Fruit fly (Drosophila melanogaster) whole organism, adult: Measurements from ENCODE around the gene CG34025.

Experiments
- CG33017 ChIP-seq: fragments of 200-800 bp; sonication (Bioruptor generic); optimal IDR thresholded peaks from 2 replicates; lab custom pipeline; 2018; ENCODE audit warnings: missing biosample characterization, mild to moderate bottlenecking, missing genetic modification characterization, moderate library complexity
- CG7101 ChIP-seq: fragments of 200-800 bp; sonication (Bioruptor generic); optimal IDR thresholded peaks from 2 replicates; lab custom pipeline; 2018; ENCODE audit warnings: missing biosample characterization, mild to moderate bottlenecking, missing genetic modification characterization, moderate library complexity
- Clk ChIP-seq: fragments of 200-800 bp; sonication (Bioruptor generic); optimal IDR thresholded peaks from 2 replicates; lab custom pipeline; 2017; ENCODE audit warnings: missing biosample characterization, missing genetic modification characterization
- Hr96 ChIP-seq: fragments of 200-800 bp; sonication (Bioruptor generic); optimal IDR thresholded peaks from 2 replicates; lab custom pipeline; 2016; ENCODE audit warnings: missing biosample characterization, missing genetic modification characterization
- Mnt ChIP-seq: fragments of 200-800 bp; sonication (Bioruptor generic); optimal IDR thresholded peaks from 2 replicates; lab custom pipeline; 2016; ENCODE audit warnings: missing biosample characterization, mild to moderate bottlenecking, missing genetic modification characterization
- bab1 ChIP-seq: fragments of 200-800 bp; sonication (Bioruptor generic); optimal IDR thresholded peaks from 3 replicates; lab custom pipeline; 2019; ENCODE audit warnings: missing biosample characterization, mild to moderate bottlenecking, missing genetic modification characterization, moderate library complexity
- kay ChIP-seq: fragments of 200-800 bp; sonication (Bioruptor generic); peaks from one replicate; lab custom pipeline; 2016; ENCODE audit warnings: missing biosample characterization, missing genetic modification characterization, borderline replicate concordance
- ovo ChIP-seq: fragments of 200-800 bp; sonication (Bioruptor generic); optimal IDR thresholded peaks from 2 replicates; lab custom pipeline; 2016; ENCODE audit warnings: missing biosample characterization, missing genetic modification characterization
- pad ChIP-seq: fragments of 200-800 bp; sonication (Bioruptor generic); optimal IDR thresholded peaks from 3 replicates; lab custom pipeline; 2017; ENCODE audit warnings: missing biosample characterization, missing genetic modification characterization, mild to moderate bottlenecking, moderate library complexity, missing genetic modification reagents
- tj ChIP-seq: fragments of 200-800 bp; sonication (Bioruptor generic); optimal IDR thresholded peaks from 3 replicates; lab custom pipeline; 2017; ENCODE audit warnings: missing biosample characterization, mild to moderate bottlenecking, missing genetic modification characterization, moderate library complexity

DNA sequence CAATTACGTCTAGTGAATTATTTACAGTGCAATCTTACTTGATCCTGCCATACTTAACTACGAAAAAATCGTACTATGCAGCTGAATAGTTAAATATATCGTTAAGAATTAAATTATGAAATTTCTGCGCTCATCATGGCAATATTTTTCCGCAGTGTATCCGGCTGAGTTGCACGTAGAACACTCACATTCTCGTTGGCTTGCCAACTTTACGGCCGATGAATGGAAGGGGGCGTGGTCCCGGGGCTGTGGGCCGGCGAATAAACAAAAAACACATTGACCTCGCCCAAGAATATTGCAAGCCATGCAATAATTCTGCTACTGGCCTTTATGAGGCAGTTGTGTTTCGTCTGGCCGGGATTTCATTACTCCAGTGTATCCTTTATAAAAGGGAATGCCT lies 26.9 kb upstream of the CG34025 start:
- TF ChIP-seq bab1 (no peak), tj (GFP tag; lab: Kevin White, UChicago) (no peak), Clk (GFP tag; lab: Kevin White, UChicago) (no peak), pad (GFP tag; lab: Kevin White, UChicago) (no peak), CG7101 (tag; lab: Kevin White, UChicago) (no peak), ovo (GFP tag; lab: Kevin White, UChicago) (no peak), kay (GFP tag; lab: Kevin White, UChicago) (no peak), Hr96 (no peak), Mnt (no peak), CG33017 (tag; lab: Kevin White, UChicago) (no peak)
